Worm (Caenorhabditis elegans) whole organism, young adult: ENCODE data around the gene srt-24.

Experiments
- F39B2.1 ChIP-seq: fragments of 200-800 bp; sonication (Bioruptor generic); IDR thresholded peaks from 2 replicates; pipeline ENCODE4 v1.3.6; 2022; ENCODE audit warnings: missing genetic modification reagents, missing genetic modification characterization, missing compliant biosample characterization
- bed-2 ChIP-seq: fragments of 200-800 bp; sonication (Bioruptor generic); IDR thresholded peaks from 2 replicates; pipeline ENCODE4 v1.3.6; 2022; ENCODE audit warnings: missing genetic modification reagents, missing genetic modification characterization, missing compliant biosample characterization
- nhr-80 ChIP-seq: sonication (generic microtip); optimal IDR thresholded peaks from 2 replicates; lab custom pipeline; 2016; ENCODE audit warnings: missing genetic modification characterization, missing compliant biosample characterization

DNA sequence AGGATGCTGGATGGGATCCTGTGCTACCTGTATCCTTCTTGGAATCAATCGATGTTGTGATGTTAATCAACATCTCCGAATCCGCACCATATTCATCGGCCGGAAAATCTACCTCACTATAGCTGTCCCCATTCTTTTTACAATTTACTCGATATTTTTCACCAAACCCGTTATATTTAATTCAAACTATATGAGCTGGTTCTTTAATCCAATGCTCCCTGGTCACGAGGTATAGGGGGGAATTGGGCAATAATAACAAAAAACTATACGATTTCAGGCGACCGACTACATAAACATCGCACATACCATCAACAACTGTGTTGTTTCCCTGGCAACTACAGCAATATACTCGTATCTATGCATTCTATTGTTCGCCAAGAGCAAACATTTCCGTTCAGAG is 26.7 kb upstream of the srt-24 start:
- TF ChIP-seq bed-2 (GFP tag; lab: Robert Waterston, UW): no peak
- no peak for TF ChIP-seq F39B2.1 (GFP tag; lab: Robert Waterston, UW)
- TF ChIP-seq nhr-80 (tag; lab: Kevin White, UChicago): no peak
